Worm (Caenorhabditis elegans): Measurements from ENCODE around the gene F16F9.1.
A peak's percentile ranks its signal among the peaks of the same experiment; 100 is the strongest.
"Not testable (repeated sequence)": the region's sequence is repeated elsewhere in the genome, so short reads cannot be mapped to it uniquely, and the experiment has no call there.

F16F9.1 gene

ce11 chrX:8406815-8407214 is 39.4 kb upstream of the F16F9.1 start:
- TF ChIP-seq dmd-4 (tag; optimal IDR thresholded peaks at IDR 0.05): no peak
- no peak for TF ChIP-seq sma-3 (GFP tag; optimal IDR thresholded peaks at IDR 0.05)
- no peak for TF ChIP-seq ztf-11 (tag; optimal IDR thresholded peaks at IDR 0.05)
- no peak for TF ChIP-seq crh-2 (tag; optimal IDR thresholded peaks at IDR 0.05)
- TF ChIP-seq mab-5 (tag; optimal IDR thresholded peaks at IDR 0.05): no peak
- no peak for TF ChIP-seq nhr-129 (tag; optimal IDR thresholded peaks at IDR 0.05)
- TF ChIP-seq Y55F3AM.14 (GFP tag; optimal IDR thresholded peaks at IDR 0.05): no peak
- no peak for TF ChIP-seq aly-2 (tag; optimal IDR thresholded peaks at IDR 0.05)
- TF ChIP-seq lsy-2 (tag; optimal IDR thresholded peaks at IDR 0.05): no peak
- no peak for TF ChIP-seq skn-1 (tag; optimal IDR thresholded peaks at IDR 0.05)

DNA sequence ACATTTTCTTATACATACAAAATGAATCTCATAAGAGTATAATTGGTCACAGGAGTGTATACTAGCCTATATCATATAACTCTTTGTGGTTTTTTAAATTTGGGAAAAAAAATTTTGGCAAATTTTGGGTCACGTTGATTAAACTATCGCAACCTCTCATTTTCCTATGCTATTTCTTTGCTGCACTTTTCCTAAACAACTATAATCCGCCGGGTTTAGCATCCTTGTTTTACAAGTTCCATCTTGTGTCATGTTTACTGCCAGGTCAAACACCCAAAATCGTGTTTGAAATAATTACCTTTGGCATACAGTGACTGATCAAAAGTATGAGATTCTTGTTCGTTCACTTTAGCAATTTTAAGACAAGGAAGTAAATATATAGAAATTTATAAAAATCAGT is 37.9 kb upstream of the F16F9.1 start, which contains the start of gene sulp-3:
Gene sulp-3, minus strand, starts transcription at position 101 of the 400 bp plus-strand sequence.
- TF ChIP-seq F13H6.1 (tag; optimal IDR thresholded peaks at IDR 0.05): no peak

- TF ChIP-seq mbf-1 (tag; optimal IDR thresholded peaks at IDR 0.05); sma-3 (GFP tag; optimal IDR thresholded peaks at IDR 0.05); ZK546.5 (tag; optimal IDR thresholded peaks at IDR 0.05): not testable (repeated sequence)
These were observed 35.5 kb upstream of the F16F9.1 start, which contains the start of gene F08F1.9 for ce11 chrX:8410754-8411153. Gene F08F1.9, minus strand, starts transcription at chrX:8410854.

DNA sequence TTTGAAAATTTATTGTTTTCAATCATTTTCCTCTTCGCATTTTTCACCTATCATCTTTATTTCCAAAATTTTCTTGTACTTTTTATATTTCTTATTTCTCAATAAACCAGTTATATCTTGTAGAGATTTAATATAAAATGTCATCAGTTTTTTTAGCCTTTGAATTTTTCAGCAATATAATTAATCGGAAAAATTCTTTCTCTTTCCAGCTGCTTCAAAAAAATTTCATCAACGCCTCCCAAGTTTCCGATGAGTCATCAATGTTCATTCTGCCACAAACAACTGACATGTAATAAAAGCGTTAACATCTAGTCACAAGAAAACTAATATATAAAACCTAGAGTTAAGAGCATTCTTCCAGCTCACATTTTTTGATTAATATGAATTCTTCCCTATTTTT is 33.1 kb upstream of the F16F9.1 start, which contains the start of gene F08F1.4:
Gene F08F1.4, plus strand, starts transcription at position 301 of the 400 bp plus-strand sequence.
- no peak for TF ChIP-seq fos-1 (tag; optimal IDR thresholded peaks at IDR 0.05)
- TF ChIP-seq nhr-21 (tag; optimal IDR thresholded peaks at IDR 0.05): no peak

- TF ChIP-seq unc-39 (tag; optimal IDR thresholded peaks at IDR 0.05) (no peak), nhr-6 (tag; optimal IDR thresholded peaks at IDR 0.05) (no peak), nhr-21 (tag; optimal IDR thresholded peaks at IDR 0.05) (no peak), alr-1 (tag; optimal IDR thresholded peaks at IDR 0.05) (no peak), mab-5 (tag; optimal IDR thresholded peaks at IDR 0.05) (no peak), R02D3.7 (tag; optimal IDR thresholded peaks at IDR 0.05) (no peak), skn-1 (tag; optimal IDR thresholded peaks at IDR 0.05) (no peak), ceh-16 (tag; optimal IDR thresholded peaks at IDR 0.05) (no peak), mbf-1 (tag; optimal IDR thresholded peaks at IDR 0.05) (no peak), ama-1 (optimal IDR thresholded peaks at IDR 0.05) (no peak), elt-3 (tag; optimal IDR thresholded peaks at IDR 0.05) (no peak), nhr-129 (tag; optimal IDR thresholded peaks at IDR 0.05) (no peak), lsy-2 (tag; optimal IDR thresholded peaks at IDR 0.05) (no peak), snpc-4 (tag; optimal IDR thresholded peaks at IDR 0.05) (no peak), nhr-237 (tag; optimal IDR thresholded peaks at IDR 0.05) (no peak), zag-1 (tag; optimal IDR thresholded peaks at IDR 0.05) (no peak)
These were observed 29.4 kb upstream of the F16F9.1 start, which contains the start of gene ced-8 for ce11 chrX:8416819-8417218. Gene ced-8, minus strand, starts transcription at chrX:8416919.

- TF ChIP-seq nhr-129 (tag; optimal IDR thresholded peaks at IDR 0.05): no peak
- TF ChIP-seq fos-1 (tag; optimal IDR thresholded peaks at IDR 0.05): peak; percentile 19
These were observed 28.5 kb upstream of the F16F9.1 start for ce11 chrX:8417727-8418126.

DNA sequence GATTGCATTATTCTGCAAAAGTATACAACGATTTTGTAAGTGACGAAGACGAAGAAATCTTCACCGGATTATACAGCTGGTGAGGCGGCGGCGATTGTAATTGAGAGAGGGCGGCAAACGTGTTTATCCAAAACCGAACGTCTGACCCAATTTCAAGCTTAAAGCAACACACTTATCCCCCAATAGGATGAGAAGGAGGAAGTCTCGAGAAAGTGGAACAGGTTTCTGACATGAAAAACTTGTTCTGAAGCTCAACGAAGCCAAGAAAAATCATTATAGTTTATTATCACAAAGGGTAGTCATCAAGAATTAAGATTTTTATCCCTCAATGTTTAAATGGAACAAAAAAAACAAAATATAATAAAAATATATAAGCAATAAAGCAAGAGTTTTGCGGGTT is 27.8 kb upstream of the F16F9.1 start, which contains the start of gene spp-13:
Gene spp-13, minus strand, starts transcription at position 143 of the 400 bp plus-strand sequence.
- TF ChIP-seq blmp-1 (tag; optimal IDR thresholded peaks at IDR 0.05; ENCODE audit: insufficient read depth): no peak
- TF ChIP-seq nhr-21 (tag; optimal IDR thresholded peaks at IDR 0.05): peak; percentile 28
- peak; percentile 54 for TF ChIP-seq sem-4 (tag; optimal IDR thresholded peaks at IDR 0.05)

DNA sequence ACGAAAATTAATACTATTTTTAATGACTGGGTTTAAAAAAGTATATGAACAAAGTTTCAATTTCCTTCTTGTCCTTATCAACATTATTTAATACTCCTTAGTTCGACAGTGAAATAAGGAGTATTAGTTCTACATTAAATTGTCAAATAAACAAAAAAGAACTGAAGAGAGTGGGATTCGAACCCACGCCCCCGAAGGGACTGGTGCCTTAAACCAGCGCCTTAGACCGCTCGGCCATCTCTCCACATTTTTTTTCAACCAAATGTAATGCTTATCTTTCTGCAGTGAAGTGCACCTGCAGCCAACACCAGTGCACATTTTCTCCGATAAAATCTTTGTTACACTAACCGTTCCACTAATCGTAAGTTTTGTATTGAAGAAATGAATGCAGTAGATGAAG is 27.0 kb upstream of the F16F9.1 start:
- TF ChIP-seq lin-11 (tag; optimal IDR thresholded peaks at IDR 0.05) (no peak), nhr-10 (tag; optimal IDR thresholded peaks at IDR 0.05) (no peak), ama-1 (optimal IDR thresholded peaks at IDR 0.05) (no peak), sma-9 (GFP tag; optimal IDR thresholded peaks at IDR 0.05) (peak; percentile 18), sma-9 (tag; optimal IDR thresholded peaks at IDR 0.05) (no peak), alr-1 (tag; optimal IDR thresholded peaks at IDR 0.05) (no peak)

All from whole organism, L2 larva.